Fruit fly (Drosophila melanogaster) whole organism, embryonic: ENCODE data around the gene CG42554.

ENCODE experiments used
- Abd-B ChIP-seq: fragments of 200-800 bp; sonication (Bioruptor generic); optimal IDR thresholded peaks from 2 replicates; lab custom pipeline; 2018; ENCODE audit warnings: missing biosample characterization, mild to moderate bottlenecking, missing genetic modification characterization, moderate library complexity
- Bgb ChIP-seq: fragments of 200-800 bp; sonication (Bioruptor generic); IDR thresholded peaks from 2 replicates; pipeline ENCODE4 v1.3.6; 2022; ENCODE audit warnings: missing biosample characterization, missing genetic modification characterization; ENCODE audit not compliant: partially characterized antibody
- CG11560 ChIP-seq: fragments of 200-800 bp; sonication (Bioruptor generic); IDR thresholded peaks from 3 replicates; pipeline ENCODE4 v1.3.6; 2022; ENCODE audit warnings: missing biosample characterization, missing genetic modification characterization
- CG12155 ChIP-seq: fragments of 200-800 bp; sonication (Bioruptor generic); optimal IDR thresholded peaks from 3 replicates; lab custom pipeline; 2016; ENCODE audit warnings: missing biosample characterization, missing genetic modification characterization
- CG13296 ChIP-seq: fragments of 200-800 bp; sonication (Bioruptor generic); optimal IDR thresholded peaks from 3 replicates; lab custom pipeline; 2018; ENCODE audit warnings: missing biosample characterization, mild to moderate bottlenecking, missing genetic modification characterization
- CG16813 ChIP-seq: fragments of 200-800 bp; sonication (Bioruptor generic); IDR thresholded peaks from 3 replicates; pipeline ENCODE4 v1.3.6; 2022; ENCODE audit warnings: missing biosample characterization, missing genetic modification characterization; ENCODE audit not compliant: partially characterized antibody
- CG16815 ChIP-seq: fragments of 200-800 bp; sonication (Bioruptor generic); optimal IDR thresholded peaks from 3 replicates; lab custom pipeline; 2017; ENCODE audit warnings: missing biosample characterization, mild to moderate bottlenecking, missing genetic modification characterization
- CG16863 ChIP-seq: fragments of 200-800 bp; sonication (Bioruptor generic); optimal IDR thresholded peaks from 3 replicates; lab custom pipeline; 2016; ENCODE audit warnings: missing biosample characterization, missing genetic modification characterization
- CG1792 ChIP-seq: fragments of 200-800 bp; sonication (Bioruptor generic); optimal IDR thresholded peaks from 2 replicates; lab custom pipeline; 2016; ENCODE audit warnings: missing biosample characterization, missing genetic modification characterization
- CG18619 ChIP-seq: fragments of 200-800 bp; sonication (Bioruptor generic); optimal IDR thresholded peaks from 3 replicates; lab custom pipeline; 2017; ENCODE audit warnings: missing biosample characterization, mild to moderate bottlenecking, missing genetic modification characterization
- CG2875 ChIP-seq: fragments of 200-800 bp; sonication (Bioruptor generic); optimal IDR thresholded peaks from 2 replicates; lab custom pipeline; 2017; ENCODE audit warnings: missing biosample characterization, mild to moderate bottlenecking, missing genetic modification characterization, missing genetic modification reagents
- CG33213 ChIP-seq: fragments of 200-800 bp; sonication (Bioruptor generic); optimal IDR thresholded peaks from 3 replicates; lab custom pipeline; 2016; ENCODE audit warnings: missing biosample characterization, missing genetic modification characterization
- CG4707 ChIP-seq: fragments of 200-800 bp; sonication (Bioruptor generic); optimal IDR thresholded peaks from 2 replicates; lab custom pipeline; 2018; ENCODE audit warnings: missing biosample characterization, mild to moderate bottlenecking, missing genetic modification characterization, moderate library complexity
- CG4730 ChIP-seq: fragments of 200-800 bp; sonication (Bioruptor generic); IDR thresholded peaks from 2 replicates; pipeline ENCODE4 v1.3.6; 2022; ENCODE audit warnings: missing biosample characterization, missing genetic modification characterization
- CG5245 ChIP-seq: fragments of 200-800 bp; sonication (Bioruptor generic); optimal IDR thresholded peaks from 3 replicates; lab custom pipeline; 2016; ENCODE audit warnings: missing biosample characterization, missing genetic modification characterization
- CG6765 ChIP-seq: fragments of 200-800 bp; sonication (Bioruptor generic); optimal IDR thresholded peaks from 3 replicates; lab custom pipeline; 2017; ENCODE audit warnings: missing biosample characterization, mild to moderate bottlenecking, missing genetic modification characterization
- CG6854 ChIP-seq: fragments of 200-800 bp; sonication (Bioruptor generic); optimal IDR thresholded peaks from 3 replicates; lab custom pipeline; 2017; ENCODE audit warnings: missing biosample characterization, mild to moderate bottlenecking, missing genetic modification characterization
- CG7372 ChIP-seq: fragments of 200-800 bp; sonication (Bioruptor generic); IDR thresholded peaks from 2 replicates; pipeline ENCODE4 v1.3.6; 2022; ENCODE audit warnings: missing biosample characterization, missing genetic modification characterization
- CG7745 ChIP-seq: fragments of 200-800 bp; sonication (Bioruptor generic); optimal IDR thresholded peaks from 2 replicates; lab custom pipeline; 2018; ENCODE audit warnings: missing biosample characterization, mild to moderate bottlenecking, missing genetic modification characterization, moderate library complexity
- CG7987 ChIP-seq: fragments of 200-800 bp; sonication (Bioruptor generic); optimal IDR thresholded peaks from 2 replicates; lab custom pipeline; 2018; ENCODE audit warnings: missing biosample characterization, mild to moderate bottlenecking, missing genetic modification characterization, moderate library complexity
- CG8478 ChIP-seq: fragments of >200 bp; optimal IDR thresholded peaks from 2 replicates; lab custom pipeline; 2018
- CG9437 ChIP-seq: fragments of 200-800 bp; sonication (Bioruptor generic); optimal IDR thresholded peaks from 2 replicates; lab custom pipeline; 2018; ENCODE audit warnings: missing biosample characterization, mild to moderate bottlenecking, missing genetic modification characterization
- CG9797 ChIP-seq: fragments of 200-800 bp; sonication (Bioruptor generic); optimal IDR thresholded peaks from 3 replicates; lab custom pipeline; 2018; ENCODE audit warnings: missing biosample characterization, mild to moderate bottlenecking, missing genetic modification characterization
- D ChIP-seq, 2 experiments: fragments of 200-800 bp in 1 of 2; fragments of >200 bp in 1 of 2; sonication (Bioruptor generic) in 1 of 2; optimal IDR thresholded peaks; 2 replicates in 1 of 2; 3 replicates in 1 of 2; lab custom pipeline; 2017; ENCODE audit warnings: mild to moderate bottlenecking in 1 of 2, missing biosample characterization in 1 of 2, missing genetic modification characterization in 1 of 2, missing genetic modification reagents in 1 of 2
- D19A ChIP-seq: fragments of 200-800 bp; optimal IDR thresholded peaks from 3 replicates; lab custom pipeline; 2019; ENCODE audit warnings: missing biosample characterization, mild to moderate bottlenecking, missing genetic modification characterization, moderate library complexity
- Doc3 ChIP-seq: fragments of 200-800 bp; sonication (Bioruptor generic); IDR thresholded peaks from 3 replicates; pipeline ENCODE4 v1.3.6; 2022; ENCODE audit warnings: missing biosample characterization, missing genetic modification characterization; ENCODE audit not compliant: partially characterized antibody
- Dref ChIP-seq: fragments of 200-800 bp; sonication (Bioruptor generic); IDR thresholded peaks from 2 replicates; pipeline ENCODE4 v1.3.6; 2022; ENCODE audit warnings: missing biosample characterization, missing genetic modification characterization
- HLHmδ ChIP-seq: fragments of 200-800 bp; sonication (Bioruptor generic); optimal IDR thresholded peaks from 2 replicates; lab custom pipeline; 2018; ENCODE audit warnings: missing biosample characterization, mild to moderate bottlenecking, missing genetic modification characterization, moderate library complexity
- Lhr ChIP-seq: fragments of 200-800 bp; sonication (Bioruptor generic); optimal IDR thresholded peaks from 3 replicates; lab custom pipeline; 2017; ENCODE audit warnings: mild to moderate bottlenecking, missing biosample characterization, missing genetic modification reagents, missing genetic modification characterization
- Opbp ChIP-seq: fragments of 200-800 bp; sonication (Bioruptor generic); IDR thresholded peaks from 3 replicates; pipeline ENCODE4 v1.3.6; 2022; ENCODE audit warnings: missing biosample characterization, missing genetic modification characterization; ENCODE audit not compliant: partially characterized antibody
- Rx ChIP-seq: fragments of 200-800 bp; sonication (Bioruptor generic); IDR thresholded peaks from 2 replicates; pipeline ENCODE4 v1.3.6; 2022; ENCODE audit warnings: missing biosample characterization, missing genetic modification characterization
- Scr ChIP-seq: fragments of 200-800 bp; sonication (Bioruptor generic); IDR thresholded peaks from 2 replicates; pipeline ENCODE4 v1.3.6; 2022; ENCODE audit warnings: missing biosample characterization, missing genetic modification characterization; ENCODE audit not compliant: partially characterized antibody
- Sry-δ ChIP-seq: fragments of 200-800 bp; sonication (Bioruptor generic); optimal IDR thresholded peaks from 2 replicates; lab custom pipeline; 2016; ENCODE audit warnings: missing biosample characterization, missing genetic modification characterization
- amos ChIP-seq: fragments of 200-800 bp; sonication (Bioruptor generic); IDR thresholded peaks from 2 replicates; pipeline ENCODE4 v1.3.6; 2022; ENCODE audit warnings: missing biosample characterization, missing genetic modification characterization; ENCODE audit not compliant: partially characterized antibody
- bab2 ChIP-seq: fragments of 200-800 bp; sonication (Bioruptor generic); optimal IDR thresholded peaks from 2 replicates; lab custom pipeline; 2016; ENCODE audit warnings: missing biosample characterization, missing genetic modification characterization
- bcd ChIP-seq: fragments of 200-800 bp; sonication (Bioruptor generic); optimal IDR thresholded peaks from 2 replicates; lab custom pipeline; 2017; ENCODE audit warnings: missing biosample characterization, mild to moderate bottlenecking, missing genetic modification characterization
- crc ChIP-seq: fragments of 200-800 bp; sonication (Bioruptor generic); optimal IDR thresholded peaks from 2 replicates; lab custom pipeline; 2016; ENCODE audit warnings: missing biosample characterization, missing genetic modification characterization
- dati ChIP-seq: fragments of 200-800 bp; sonication (Bioruptor generic); IDR thresholded peaks from 2 replicates; pipeline ENCODE4 v1.3.6; 2022; ENCODE audit warnings: missing biosample characterization, missing genetic modification characterization
- h ChIP-seq: fragments of >200 bp; optimal IDR thresholded peaks from 2 replicates; lab custom pipeline; 2017
- her ChIP-seq: fragments of 200-800 bp; sonication (Bioruptor generic); optimal IDR thresholded peaks from 2 replicates; lab custom pipeline; 2016; ENCODE audit warnings: missing biosample characterization, missing genetic modification characterization
- insv ChIP-seq, 2 experiments: fragments of 200-800 bp; sonication (Bioruptor generic); optimal IDR thresholded peaks; 3 replicates each; lab custom pipeline; 2016 to 2018; ENCODE audit warnings: missing biosample characterization in 2 of 2, missing genetic modification characterization in 2 of 2
- kay ChIP-seq: fragments of 200-800 bp; sonication (Bioruptor generic); optimal IDR thresholded peaks from 2 replicates; lab custom pipeline; 2016; ENCODE audit warnings: missing biosample characterization, missing genetic modification characterization
- phol ChIP-seq: fragments of 200-800 bp; sonication (Bioruptor generic); optimal IDR thresholded peaks from 3 replicates; lab custom pipeline; 2018; ENCODE audit warnings: missing biosample characterization, mild to moderate bottlenecking, missing genetic modification characterization, moderate library complexity
- pzg ChIP-seq: fragments of 200-800 bp; sonication (Bioruptor generic); optimal IDR thresholded peaks from 3 replicates; lab custom pipeline; 2018; ENCODE audit warnings: missing biosample characterization, mild to moderate bottlenecking, missing genetic modification characterization, moderate library complexity
- slp2 ChIP-seq: fragments of 200-800 bp; sonication (Bioruptor generic); optimal IDR thresholded peaks from 2 replicates; lab custom pipeline; 2016; ENCODE audit warnings: missing biosample characterization, missing genetic modification characterization
- so ChIP-seq: fragments of 200-800 bp; sonication (Bioruptor generic); IDR thresholded peaks from 3 replicates; pipeline ENCODE4 v1.3.6; 2022; ENCODE audit warnings: missing biosample characterization, missing genetic modification characterization
- sob ChIP-seq: fragments of 200-800 bp; sonication (Bioruptor generic); IDR thresholded peaks from 2 replicates; pipeline ENCODE4 v1.3.6; 2022; ENCODE audit warnings: missing biosample characterization, missing genetic modification characterization
- sqz ChIP-seq: fragments of 200-800 bp; sonication (Bioruptor generic); optimal IDR thresholded peaks from 3 replicates; lab custom pipeline; 2018; ENCODE audit warnings: missing biosample characterization, mild to moderate bottlenecking, missing genetic modification characterization
- sug ChIP-seq: fragments of 200-800 bp; optimal IDR thresholded peaks from 2 replicates; lab custom pipeline; 2019; ENCODE audit warnings: missing biosample characterization, mild to moderate bottlenecking, missing genetic modification characterization, moderate library complexity
- zfh1 ChIP-seq: fragments of 200-800 bp; sonication (Bioruptor generic); IDR thresholded peaks from 3 replicates; pipeline ENCODE4 v1.3.6; 2022; ENCODE audit warnings: missing biosample characterization, missing genetic modification characterization

Gene CG42554

dm6 chr3L:802700-803273, 32.7 kb upstream of the CG42554 start (continued):
- TF ChIP-seq crc (GFP tag; lab: Kevin White, UChicago): peak; percentile 75
- TF ChIP-seq Rx (GFP tag; lab: Robert Waterston, UW): peak; percentile 87
- TF ChIP-seq CG7372: peak; percentile 84
- peak; percentile 73 for TF ChIP-seq D19A (tag; lab: Kevin White, UChicago)
- no peak for TF ChIP-seq Opbp (GFP tag; lab: Robert Waterston, UW)
- TF ChIP-seq D (optimal IDR thresholded peaks at IDR 0.05; lab: Kevin White, UChicago): no peak
- TF ChIP-seq D (GFP tag; optimal IDR thresholded peaks at IDR 0.05; lab: Kevin White, UChicago): peak; percentile 79
- TF ChIP-seq CG4707 (GFP tag; lab: Kevin White, UChicago): peak; percentile 77
- peak; percentile 93 for TF ChIP-seq sob
- TF ChIP-seq CG6765 (GFP tag; lab: Kevin White, UChicago): peak; percentile 65
- TF ChIP-seq CG9797 (GFP tag; lab: Kevin White, UChicago): no peak
- peak; percentile 78 for TF ChIP-seq kay (GFP tag; lab: Kevin White, UChicago)
- TF ChIP-seq sqz (GFP tag; lab: Kevin White, UChicago): peak; percentile 62
- peak; percentile 85 for TF ChIP-seq bcd
- peak; percentile 64 for TF ChIP-seq CG7987
- peak; percentile 75 for TF ChIP-seq dati (GFP tag; lab: Robert Waterston, UW)
- no peak for TF ChIP-seq Doc3 (GFP tag; lab: Robert Waterston, UW)
- TF ChIP-seq Scr (GFP tag; lab: Robert Waterston, UW): no peak
- peak; percentile 92 for TF ChIP-seq her (GFP tag; lab: Kevin White, UChicago)
- peak; percentile 76; the same call in 2 of the 3 replicates for TF ChIP-seq CG11560 (tag; lab: Robert Waterston, UW)
- TF ChIP-seq h (lab: Kevin White, UChicago): no peak
- TF ChIP-seq CG1792: peak; percentile 69
- TF ChIP-seq CG6854: peak; percentile 78
- no peak for TF ChIP-seq CG16813 (GFP tag; lab: Robert Waterston, UW)
- peak; percentile 44 for TF ChIP-seq Sry-δ (GFP tag; lab: Kevin White, UChicago)
- TF ChIP-seq amos (GFP tag; lab: Robert Waterston, UW): no peak
- peak; percentile 89 for TF ChIP-seq CG5245 (GFP tag; lab: Kevin White, UChicago)
- no peak for TF ChIP-seq HLHmδ (GFP tag; lab: Kevin White, UChicago)
- peak; percentile 84 for TF ChIP-seq CG16815 (GFP tag; lab: Kevin White, UChicago)
- peak; percentile 87 for TF ChIP-seq slp2 (GFP tag; lab: Kevin White, UChicago)
- peak; percentile 81 for TF ChIP-seq Abd-B (GFP tag; lab: Kevin White, UChicago)
- no peak for TF ChIP-seq insv (GFP tag; optimal IDR thresholded peaks at IDR 0.05; lab: Kevin White, UChicago)
- peak; percentile 90 for TF ChIP-seq CG16863 (GFP tag; lab: Kevin White, UChicago)
- TF ChIP-seq phol (tag; lab: Kevin White, UChicago): peak; percentile 79
- TF ChIP-seq Dref (GFP tag; lab: Robert Waterston, UW): peak; percentile 30; the same call in 1 of the 2 replicates
- peak; percentile 76 for TF ChIP-seq sug (tag; lab: Kevin White, UChicago)
- peak; percentile 91 for TF ChIP-seq CG33213 (GFP tag; lab: Kevin White, UChicago)
- TF ChIP-seq pzg (GFP tag; lab: Kevin White, UChicago): no peak
- no peak for TF ChIP-seq CG7745 (tag; lab: Kevin White, UChicago)
- peak; percentile 87 for TF ChIP-seq bab2
- no peak for TF ChIP-seq Bgb (GFP tag; lab: Robert Waterston, UW)
- TF ChIP-seq CG18619 (GFP tag; lab: Kevin White, UChicago): peak; percentile 80
- no peak for TF ChIP-seq CG8478 (lab: Kevin White, UChicago)
- peak; percentile 83 for TF ChIP-seq CG2875 (GFP tag; lab: Kevin White, UChicago)
- TF ChIP-seq Lhr (GFP tag; lab: Kevin White, UChicago): peak; percentile 62
- peak; percentile 74 for TF ChIP-seq CG4730 (GFP tag; lab: Robert Waterston, UW)
- TF ChIP-seq CG9437 (GFP tag; lab: Kevin White, UChicago): peak; percentile 66
- TF ChIP-seq CG12155 (GFP tag; lab: Kevin White, UChicago): peak; percentile 76
- peak; percentile 81 for TF ChIP-seq CG13296
- TF ChIP-seq zfh1 (GFP tag; lab: Robert Waterston, UW): peak; percentile 96
- peak; percentile 91 for TF ChIP-seq so
